Worm (Caenorhabditis elegans) whole organism, L1 larva: Measurements from ENCODE around the gene K02E7.4.

Source experiments
- lin-15B ChIP-seq: fragments of 150-350 bp; sonication (generic microtip); optimal IDR thresholded peaks from 3 replicates; lab custom pipeline; 2014; ENCODE audit warnings: missing biosample characterization, missing genetic modification characterization
- skn-1 ChIP-seq: fragments of 150-350 bp; optimal IDR thresholded peaks from 2 replicates; lab custom pipeline; 2014; ENCODE audit warnings: missing biosample characterization, missing genetic modification characterization
- vab-15 ChIP-seq: sonication (generic microtip); optimal IDR thresholded peaks from 2 replicates; lab custom pipeline; 2017; ENCODE audit warnings: missing genotype, mild to moderate bottlenecking, missing genetic modification characterization, missing compliant biosample characterization

DNA sequence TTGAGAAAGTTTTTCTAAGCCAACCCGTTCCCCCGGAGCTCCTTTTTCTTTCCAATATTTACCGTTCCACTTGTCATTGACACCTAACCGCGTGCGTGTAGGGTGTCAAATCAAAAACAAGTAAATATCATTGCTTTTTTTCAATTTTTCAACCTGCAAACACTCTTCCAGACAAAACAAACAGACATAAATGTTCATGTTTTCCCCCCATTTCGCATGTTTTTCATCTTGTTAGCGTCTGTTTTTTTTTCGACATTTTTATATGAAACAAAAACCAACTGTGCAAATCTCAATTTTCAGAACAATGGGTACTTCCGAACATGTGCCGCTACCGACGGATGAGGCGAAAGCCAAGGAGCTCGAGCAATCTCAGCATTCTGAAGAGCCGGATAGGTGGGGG, 19.5 kb downstream of the K02E7.4 start, which contains the start of gene snf-3:
- TF ChIP-seq lin-15B (tag; lab: Kevin White, UChicago) (no peak), vab-15 (no peak), skn-1 (tag; lab: Kevin White, UChicago) (no peak)
